Fruit fly (Drosophila melanogaster) whole organism, embryonic: Measurements from ENCODE around the gene CG43998.
A peak's percentile ranks its signal among the peaks of the same experiment; 100 is the strongest.

Experiments used
- Antp ChIP-seq: fragments of 200-800 bp; sonication (Bioruptor generic); optimal IDR thresholded peaks from 3 replicates; lab custom pipeline; 2016; ENCODE audit warnings: missing biosample characterization, missing genetic modification characterization
- B-H1 ChIP-seq: fragments of 200-800 bp; sonication (Bioruptor generic); IDR thresholded peaks from 3 replicates; pipeline ENCODE4 v1.3.6; 2022; ENCODE audit warnings: missing biosample characterization, missing genetic modification characterization
- CG1024 ChIP-seq: fragments of 200-800 bp; sonication (Bioruptor generic); IDR thresholded peaks from 2 replicates; pipeline ENCODE4 v1.3.6; 2022; ENCODE audit warnings: missing biosample characterization, missing genetic modification characterization
- CG10462 ChIP-seq: fragments of 200-800 bp; sonication (Bioruptor generic); optimal IDR thresholded peaks from 2 replicates; lab custom pipeline; 2016; ENCODE audit warnings: missing biosample characterization, missing genetic modification characterization
- CG11085 ChIP-seq: fragments of 200-800 bp; sonication (Bioruptor generic); IDR thresholded peaks from 2 replicates; pipeline ENCODE4 v1.3.6; 2022; ENCODE audit warnings: missing biosample characterization, missing genetic modification characterization
- CG12942 ChIP-seq: fragments of 200-800 bp; sonication (Bioruptor generic); optimal IDR thresholded peaks from 3 replicates; lab custom pipeline; 2016; ENCODE audit warnings: missing biosample characterization, missing genetic modification characterization
- CG13424 ChIP-seq: fragments of 200-800 bp; sonication (Bioruptor generic); optimal IDR thresholded peaks from 2 replicates; lab custom pipeline; 2019; ENCODE audit warnings: missing biosample characterization, mild to moderate bottlenecking, missing genetic modification characterization, moderate library complexity
- CG16863 ChIP-seq: fragments of 200-800 bp; sonication (Bioruptor generic); optimal IDR thresholded peaks from 3 replicates; lab custom pipeline; 2016; ENCODE audit warnings: missing biosample characterization, missing genetic modification characterization
- CG18764 ChIP-seq: fragments of 200-800 bp; sonication (Bioruptor generic); optimal IDR thresholded peaks from 3 replicates; lab custom pipeline; 2016; ENCODE audit warnings: missing biosample characterization, missing genetic modification characterization
- CG2120 ChIP-seq: fragments of 200-800 bp; sonication (Bioruptor generic); optimal IDR thresholded peaks from 3 replicates; lab custom pipeline; 2016; ENCODE audit warnings: missing biosample characterization, missing genetic modification characterization
- CG31224 ChIP-seq: fragments of 200-800 bp; sonication (Bioruptor generic); IDR thresholded peaks from 2 replicates; pipeline ENCODE4 v1.3.6; 2022; ENCODE audit warnings: missing biosample characterization, missing genetic modification characterization
- CG31365 ChIP-seq: fragments of 200-800 bp; sonication (Bioruptor generic); optimal IDR thresholded peaks from 2 replicates; lab custom pipeline; 2018; ENCODE audit warnings: missing biosample characterization, mild to moderate bottlenecking, missing genetic modification characterization
- CG31388 ChIP-seq: fragments of 200-800 bp; sonication (Bioruptor generic); optimal IDR thresholded peaks from 2 replicates; lab custom pipeline; 2016; ENCODE audit warnings: missing biosample characterization, missing genetic modification characterization
- CG4328 ChIP-seq: fragments of 200-800 bp; sonication (Bioruptor generic); optimal IDR thresholded peaks from 3 replicates; lab custom pipeline; 2017; ENCODE audit warnings: missing biosample characterization, missing genetic modification reagents, missing genetic modification characterization
- CG4360 ChIP-seq: fragments of 200-800 bp; sonication (Bioruptor generic); IDR thresholded peaks from 2 replicates; pipeline ENCODE4 v1.3.6; 2022; ENCODE audit warnings: missing biosample characterization, missing genetic modification characterization
- CG4617 ChIP-seq: fragments of 200-800 bp; sonication (Bioruptor generic); optimal IDR thresholded peaks from 3 replicates; lab custom pipeline; 2016; ENCODE audit warnings: missing biosample characterization, missing genetic modification characterization, borderline replicate concordance
- CG4820 ChIP-seq: fragments of 200-800 bp; sonication (Bioruptor generic); optimal IDR thresholded peaks from 3 replicates; lab custom pipeline; 2016; ENCODE audit warnings: missing biosample characterization, missing genetic modification characterization
- CG7963 ChIP-seq: fragments of 200-800 bp; sonication (Bioruptor generic); IDR thresholded peaks from 3 replicates; pipeline ENCODE4 v1.3.6; 2022; ENCODE audit warnings: missing biosample characterization, missing genetic modification characterization; ENCODE audit not compliant: partially characterized antibody
- CG8478 ChIP-seq: fragments of >200 bp; optimal IDR thresholded peaks from 2 replicates; lab custom pipeline; 2018
- CoRest ChIP-seq: fragments of 200-800 bp; sonication (Bioruptor generic); optimal IDR thresholded peaks from 3 replicates; lab custom pipeline; 2018; ENCODE audit warnings: missing biosample characterization, mild to moderate bottlenecking, missing genetic modification characterization, moderate library complexity
- Dref ChIP-seq: fragments of 200-800 bp; sonication (Bioruptor generic); IDR thresholded peaks from 2 replicates; pipeline ENCODE4 v1.3.6; 2022; ENCODE audit warnings: missing biosample characterization, missing genetic modification characterization
- Drgx ChIP-seq: fragments of 200-800 bp; sonication (Bioruptor generic); IDR thresholded peaks from 2 replicates; pipeline ENCODE4 v1.3.6; 2022; ENCODE audit warnings: missing biosample characterization, missing genetic modification characterization
- E2f1 ChIP-seq: fragments of 200-800 bp; sonication (Bioruptor generic); IDR thresholded peaks from 2 replicates; pipeline ENCODE4 v1.3.6; 2022; ENCODE audit warnings: missing biosample characterization, missing genetic modification characterization
- Gug ChIP-seq: fragments of 200-800 bp; sonication (Bioruptor generic); IDR thresholded peaks from 4 replicates; pipeline ENCODE4 v1.3.6; 2022; ENCODE audit warnings: missing biosample characterization, missing genetic modification characterization
- H15 ChIP-seq: fragments of 200-800 bp; sonication (Bioruptor generic); IDR thresholded peaks from 3 replicates; pipeline ENCODE4 v1.3.6; 2022; ENCODE audit warnings: missing biosample characterization, missing genetic modification characterization
- Hmr ChIP-seq: fragments of 200-800 bp; sonication (Bioruptor generic); optimal IDR thresholded peaks from 3 replicates; lab custom pipeline; 2017; ENCODE audit warnings: mild to moderate bottlenecking, missing biosample characterization, missing genetic modification reagents, missing genetic modification characterization
- Lhr ChIP-seq: fragments of 200-800 bp; sonication (Bioruptor generic); optimal IDR thresholded peaks from 3 replicates; lab custom pipeline; 2017; ENCODE audit warnings: mild to moderate bottlenecking, missing biosample characterization, missing genetic modification reagents, missing genetic modification characterization
- Lim3 ChIP-seq: fragments of 200-800 bp; sonication (Bioruptor generic); IDR thresholded peaks from 2 replicates; pipeline ENCODE4 v1.3.6; 2022; ENCODE audit warnings: missing biosample characterization, missing genetic modification characterization
- Max ChIP-seq: fragments of 200-800 bp; sonication (Bioruptor generic); optimal IDR thresholded peaks from 2 replicates; lab custom pipeline; 2016; ENCODE audit warnings: missing biosample characterization, mild to moderate bottlenecking, missing genetic modification characterization
- NK7.1 ChIP-seq: fragments of 200-800 bp; sonication (Bioruptor generic); optimal IDR thresholded peaks from 3 replicates; lab custom pipeline; 2016; ENCODE audit warnings: missing biosample characterization, missing genetic modification characterization
- Ravus ChIP-seq: fragments of 200-800 bp; sonication (Bioruptor generic); IDR thresholded peaks from 2 replicates; pipeline ENCODE4 v1.3.6; 2022; ENCODE audit warnings: missing biosample characterization, missing genetic modification characterization
- Taf1 ChIP-seq: fragments of 200-800 bp; sonication (Bioruptor generic); IDR thresholded peaks from 2 replicates; pipeline ENCODE4 v1.3.6; 2022; ENCODE audit warnings: missing biosample characterization, missing genetic modification characterization
- amos ChIP-seq: fragments of 200-800 bp; sonication (Bioruptor generic); IDR thresholded peaks from 2 replicates; pipeline ENCODE4 v1.3.6; 2022; ENCODE audit warnings: missing biosample characterization, missing genetic modification characterization; ENCODE audit not compliant: partially characterized antibody
- ara ChIP-seq: fragments of 200-800 bp; sonication (Bioruptor generic); IDR thresholded peaks from 2 replicates; pipeline ENCODE4 v1.3.6; 2022; ENCODE audit warnings: missing biosample characterization, missing genetic modification characterization
- cg ChIP-seq: fragments of 200-800 bp; sonication (Bioruptor generic); optimal IDR thresholded peaks from 3 replicates; lab custom pipeline; 2019; ENCODE audit warnings: missing biosample characterization, mild to moderate bottlenecking, missing genetic modification characterization, moderate library complexity
- crp ChIP-seq, 2 experiments: fragments of 200-800 bp; sonication (Bioruptor generic); optimal IDR thresholded peaks; 2 replicates in 1 of 2; 3 replicates in 1 of 2; lab custom pipeline; 2017; ENCODE audit warnings: missing biosample characterization in 2 of 2, missing genetic modification characterization in 2 of 2, mild to moderate bottlenecking in 1 of 2, moderate library complexity in 1 of 2
- dm ChIP-seq: fragments of 200-800 bp; sonication (Bioruptor generic); optimal IDR thresholded peaks from 3 replicates; lab custom pipeline; 2016; ENCODE audit warnings: missing biosample characterization, missing genetic modification characterization
- dmrt99B ChIP-seq: fragments of 200-800 bp; sonication (Bioruptor generic); optimal IDR thresholded peaks from 2 replicates; lab custom pipeline; 2018; ENCODE audit warnings: missing biosample characterization, mild to moderate bottlenecking, missing genetic modification characterization, moderate library complexity
- gcm2 ChIP-seq: fragments of 200-800 bp; sonication (Bioruptor generic); optimal IDR thresholded peaks from 2 replicates; lab custom pipeline; 2016; ENCODE audit warnings: missing biosample characterization, missing genetic modification characterization
- her ChIP-seq: fragments of 200-800 bp; sonication (Bioruptor generic); optimal IDR thresholded peaks from 2 replicates; lab custom pipeline; 2016; ENCODE audit warnings: missing biosample characterization, missing genetic modification characterization
- hth ChIP-seq: fragments of >200 bp; optimal IDR thresholded peaks from 2 replicates; lab custom pipeline; 2017; ENCODE audit warnings: inconsistent platforms
- jumu ChIP-seq: fragments of 200-800 bp; sonication (Bioruptor generic); optimal IDR thresholded peaks from 3 replicates; lab custom pipeline; 2016; ENCODE audit warnings: missing biosample characterization, missing genetic modification characterization
- nau ChIP-seq: fragments of 200-800 bp; sonication (Bioruptor generic); optimal IDR thresholded peaks from 3 replicates; lab custom pipeline; 2017; ENCODE audit warnings: missing biosample characterization, mild to moderate bottlenecking, missing genetic modification characterization, missing genetic modification reagents
- scrt ChIP-seq: fragments of 200-800 bp; sonication (Bioruptor generic); optimal IDR thresholded peaks from 2 replicates; lab custom pipeline; 2018; ENCODE audit warnings: missing biosample characterization, mild to moderate bottlenecking, missing genetic modification characterization, moderate library complexity
- sens-2 ChIP-seq: fragments of 200-800 bp; sonication (Bioruptor generic); IDR thresholded peaks from 2 replicates; pipeline ENCODE4 v1.3.6; 2022; ENCODE audit warnings: missing biosample characterization, missing genetic modification characterization
- slp2 ChIP-seq: fragments of 200-800 bp; sonication (Bioruptor generic); optimal IDR thresholded peaks from 2 replicates; lab custom pipeline; 2016; ENCODE audit warnings: missing biosample characterization, missing genetic modification characterization
- sob ChIP-seq: fragments of 200-800 bp; sonication (Bioruptor generic); IDR thresholded peaks from 2 replicates; pipeline ENCODE4 v1.3.6; 2022; ENCODE audit warnings: missing biosample characterization, missing genetic modification characterization
- stc ChIP-seq: fragments of 200-800 bp; sonication (Bioruptor generic); IDR thresholded peaks from 2 replicates; pipeline ENCODE4 v1.3.6; 2022; ENCODE audit warnings: missing biosample characterization, missing genetic modification characterization
- toy ChIP-seq: fragments of 200-800 bp; sonication (Bioruptor generic); IDR thresholded peaks from 2 replicates; pipeline ENCODE4 v1.3.6; 2022; ENCODE audit warnings: missing biosample characterization, missing genetic modification characterization

The CG43998 gene

dm6 chr3R:23886270-23887095, 42.3 kb downstream of the CG43998 start (continued):
- TF ChIP-seq stc (GFP tag; lab: Robert Waterston, UW) (peak; percentile 70), CG11085 (GFP tag; lab: Robert Waterston, UW) (0 out of 2 replicates have a peak, but pooled peaks have one; percentile 24), Hmr (GFP tag; lab: Kevin White, UChicago) (peak; percentile 56), NK7.1 (GFP tag; lab: Kevin White, UChicago) (peak; percentile 40), gcm2 (GFP tag; lab: Kevin White, UChicago) (peak; percentile 76), CG4820 (GFP tag; lab: Kevin White, UChicago) (peak; percentile 89), jumu (peak; percentile 56), dm (GFP tag; lab: Kevin White, UChicago) (peak; percentile 53), sens-2 (GFP tag; lab: Robert Waterston, UW) (peak; percentile 65; the same call in 1 of the 2 replicates), dmrt99B (tag; lab: Kevin White, UChicago) (peak; percentile 92), slp2 (GFP tag; lab: Kevin White, UChicago) (peak; percentile 64), toy (no peak), CG2120 (GFP tag; lab: Kevin White, UChicago) (peak; percentile 51), Drgx (GFP tag; lab: Robert Waterston, UW) (peak; percentile 88), H15 (GFP tag; lab: Robert Waterston, UW) (peak; percentile 74; the same call in 2 of the 3 replicates), sob (GFP tag; lab: Robert Waterston, UW) (peak; percentile 77; the same call in 1 of the 2 replicates), E2f1 (GFP tag; lab: Robert Waterston, UW) (peak; percentile 82), ara (GFP tag; lab: Robert Waterston, UW) (peak; percentile 92), CG31388 (GFP tag; lab: Kevin White, UChicago) (no peak), CG4328 (GFP tag; lab: Kevin White, UChicago) (peak; percentile 74), Gug (peak; percentile 52; the same call in 3 of the 4 replicates), scrt (GFP tag; lab: Kevin White, UChicago) (peak; percentile 55), B-H1 (GFP tag; lab: Robert Waterston, UW) (peak; percentile 74), Dref (GFP tag; lab: Robert Waterston, UW) (no peak), cg (no peak), CG10462 (GFP tag; lab: Kevin White, UChicago) (peak; percentile 74), CG18764 (GFP tag; lab: Kevin White, UChicago) (peak; percentile 74), nau (GFP tag; lab: Kevin White, UChicago) (peak; percentile 62), Ravus (0 out of 2 replicates have a peak, but pooled peaks have one; percentile 37), CG13424 (tag; lab: Kevin White, UChicago) (peak; percentile 89), Lim3 (no peak), CG1024 (GFP tag; lab: Robert Waterston, UW) (peak; percentile 43; the same call in 1 of the 2 replicates), her (GFP tag; lab: Kevin White, UChicago) (peak; percentile 15), Taf1 (GFP tag; lab: Robert Waterston, UW) (0 out of 2 replicates have a peak, but pooled peaks have one; percentile 21), CG16863 (GFP tag; lab: Kevin White, UChicago) (peak; percentile 76), CG31365 (tag; lab: Kevin White, UChicago) (no peak), Max (GFP tag; lab: Kevin White, UChicago) (peak; percentile 81), CG4617 (GFP tag; lab: Kevin White, UChicago) (peak; percentile 37), Lhr (GFP tag; lab: Kevin White, UChicago) (peak; percentile 77), CG8478 (lab: Kevin White, UChicago) (no peak), CG12942 (GFP tag; lab: Kevin White, UChicago) (peak; percentile 69), CoRest (tag; lab: Kevin White, UChicago) (peak; percentile 89), Antp (peak; percentile 65), CG31224 (peak; percentile 50), hth (no peak), CG7963 (GFP tag; lab: Robert Waterston, UW) (no peak), crp (GFP tag; optimal IDR thresholded peaks at IDR 0.05; lab: Kevin White, UChicago) (peak in 1 of 2 experiments; percentile 24), amos (GFP tag; lab: Robert Waterston, UW) (no peak), CG4360 (GFP tag; lab: Robert Waterston, UW) (peak; percentile 100)
